Fruit fly (Drosophila melanogaster) whole organism, adult: Measurements from ENCODE around the gene CG15743.

ENCODE experiments used
- CG14711 ChIP-seq: fragments of 200-800 bp; sonication (Bioruptor generic); optimal IDR thresholded peaks from 2 replicates; lab custom pipeline; 2018; ENCODE audit warnings: missing biosample characterization, mild to moderate bottlenecking, missing genetic modification characterization, moderate library complexity
- CG33017 ChIP-seq: fragments of 200-800 bp; sonication (Bioruptor generic); optimal IDR thresholded peaks from 2 replicates; lab custom pipeline; 2018; ENCODE audit warnings: missing biosample characterization, mild to moderate bottlenecking, missing genetic modification characterization, moderate library complexity
- CG7045 ChIP-seq: fragments of 200-800 bp; sonication (Bioruptor generic); optimal IDR thresholded peaks from 2 replicates; lab custom pipeline; 2017; ENCODE audit warnings: missing biosample characterization, mild to moderate bottlenecking, missing genetic modification characterization
- CG7101 ChIP-seq: fragments of 200-800 bp; sonication (Bioruptor generic); optimal IDR thresholded peaks from 2 replicates; lab custom pipeline; 2018; ENCODE audit warnings: missing biosample characterization, mild to moderate bottlenecking, missing genetic modification characterization, moderate library complexity
- Clk ChIP-seq: fragments of 200-800 bp; sonication (Bioruptor generic); optimal IDR thresholded peaks from 2 replicates; lab custom pipeline; 2017; ENCODE audit warnings: missing biosample characterization, missing genetic modification characterization
- bab1 ChIP-seq: fragments of 200-800 bp; sonication (Bioruptor generic); optimal IDR thresholded peaks from 3 replicates; lab custom pipeline; 2019; ENCODE audit warnings: missing biosample characterization, mild to moderate bottlenecking, missing genetic modification characterization, moderate library complexity
- kay ChIP-seq: fragments of 200-800 bp; sonication (Bioruptor generic); peaks from one replicate; lab custom pipeline; 2016; ENCODE audit warnings: missing biosample characterization, missing genetic modification characterization, borderline replicate concordance
- ovo ChIP-seq: fragments of 200-800 bp; sonication (Bioruptor generic); optimal IDR thresholded peaks from 2 replicates; lab custom pipeline; 2016; ENCODE audit warnings: missing biosample characterization, missing genetic modification characterization
- tj ChIP-seq: fragments of 200-800 bp; sonication (Bioruptor generic); optimal IDR thresholded peaks from 3 replicates; lab custom pipeline; 2017; ENCODE audit warnings: missing biosample characterization, mild to moderate bottlenecking, missing genetic modification characterization, moderate library complexity

DNA sequence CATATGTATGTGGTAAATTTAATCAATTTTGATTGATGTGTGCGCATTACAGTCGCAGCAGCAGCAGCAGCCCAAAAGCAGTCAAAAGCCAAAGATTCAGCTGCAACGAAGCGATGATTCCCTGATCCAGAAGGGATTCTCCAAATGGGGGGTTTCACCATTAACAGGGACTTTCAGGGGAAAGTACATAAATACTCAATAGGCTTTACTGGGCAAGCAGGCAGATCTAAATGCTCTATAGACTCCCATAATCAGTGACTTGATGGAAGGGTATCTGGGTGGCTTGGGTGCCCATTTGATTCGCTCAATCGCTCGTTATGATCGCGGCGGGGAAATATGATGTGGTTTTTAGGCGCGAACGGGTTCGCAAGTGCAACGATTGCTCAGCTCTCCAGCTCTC, 39.8 kb downstream of the CG15743 start:
- TF ChIP-seq CG7101 (no peak), bab1 (GFP tag; lab: Kevin White, UChicago) (no peak), kay (GFP tag; lab: Kevin White, UChicago) (no peak), ovo (GFP tag; lab: Kevin White, UChicago) (no peak), CG33017 (no peak), Clk (no peak), CG14711 (tag; lab: Kevin White, UChicago) (no peak), tj (GFP tag; lab: Kevin White, UChicago) (no peak), CG7045 (GFP tag; lab: Kevin White, UChicago) (no peak)
